Fruit fly (Drosophila melanogaster): ENCODE data around the gene Mst57Da.

Gene Mst57Da

DNA sequence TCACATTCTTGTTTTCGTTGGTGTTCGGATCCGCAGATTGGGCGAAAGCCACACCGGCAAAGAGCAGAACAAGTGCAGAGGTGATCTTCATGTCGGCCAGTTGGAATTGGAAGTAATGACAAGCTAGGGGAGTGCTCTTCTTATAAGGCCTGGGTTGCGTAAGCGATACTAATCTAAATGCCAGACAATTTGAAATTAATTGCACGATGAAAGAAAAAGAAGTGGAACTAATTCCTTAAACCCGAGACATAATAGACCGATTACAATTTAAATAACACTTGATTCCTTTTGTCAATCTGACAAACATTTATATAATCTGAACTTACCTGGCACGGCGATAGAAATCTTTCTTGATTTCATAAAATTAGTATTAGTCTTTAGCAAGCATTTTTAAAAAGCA, 885 bp downstream of the Mst57Da start, which contains the start of gene Mst57Db:
Gene Mst57Db (minus strand): TSS at position 101 of the 400 bp plus-strand sequence.
- TF ChIP-seq Snoo (tag; optimal IDR thresholded peaks at IDR 0.05) (no peak), CG8159 (tag; optimal IDR thresholded peaks at IDR 0.05) (no peak), Pif1A (GFP tag; optimal IDR thresholded peaks at IDR 0.05) (no peak), CG15710 (tag; optimal IDR thresholded peaks at IDR 0.05) (no peak), CG34367 (tag; optimal IDR thresholded peaks at IDR 0.05) (no peak), Pif1B (GFP tag; optimal IDR thresholded peaks at IDR 0.05) (no peak), gl (tag; optimal IDR thresholded peaks at IDR 0.05) (no peak), rn (GFP tag; IDR thresholded peaks at IDR 0.05) (no peak), CG4496 (GFP tag; IDR thresholded peaks at IDR 0.05) (no peak), fd96Ca (GFP tag; IDR thresholded peaks at IDR 0.05) (no peak), CG14655 (GFP tag; optimal IDR thresholded peaks at IDR 0.05) (no peak), CG17806 (tag; optimal IDR thresholded peaks at IDR 0.05) (no peak), CG12605 (GFP tag; IDR thresholded peaks at IDR 0.05) (no peak), CG32121 (GFP tag; IDR thresholded peaks at IDR 0.05) (no peak), CG13204 (GFP tag; optimal IDR thresholded peaks at IDR 0.05) (no peak), EcR (GFP tag; optimal IDR thresholded peaks at IDR 0.05) (no peak), D1 (tag; optimal IDR thresholded peaks at IDR 0.05) (no peak), CG8301 (tag; optimal IDR thresholded peaks at IDR 0.05) (no peak), Ets98B (GFP tag; IDR thresholded peaks at IDR 0.05) (no peak)

DNA sequence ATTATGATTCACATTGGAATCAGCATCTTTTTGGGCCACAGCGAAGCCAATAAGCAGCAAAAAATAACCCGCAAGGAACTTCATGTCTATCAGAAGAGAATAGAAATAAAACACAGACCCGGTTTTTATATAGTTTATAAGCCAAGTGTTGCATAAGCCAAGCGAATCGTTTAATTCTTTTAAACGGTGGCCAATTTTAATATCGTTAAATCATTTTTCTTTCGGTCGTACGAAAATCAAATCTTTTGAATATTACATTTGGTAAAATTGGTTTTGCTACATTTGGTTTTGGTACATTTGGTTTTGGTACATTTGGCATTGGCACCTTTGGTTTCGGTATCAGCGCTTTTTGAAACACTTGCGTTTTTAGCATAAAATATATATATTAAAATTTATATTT, 1.6 kb downstream of the Mst57Da start, which contains the start of gene Sfp96F:
Gene Sfp96F (minus strand): TSS at position 101 of the 400 bp plus-strand sequence.
- no peak for TF ChIP-seq CG13204 (GFP tag; optimal IDR thresholded peaks at IDR 0.05)
- TF ChIP-seq Ets98B (GFP tag; IDR thresholded peaks at IDR 0.05): no peak
- TF ChIP-seq Pif1A (GFP tag; optimal IDR thresholded peaks at IDR 0.05): no peak
- no peak for TF ChIP-seq CG10348 (GFP tag; IDR thresholded peaks at IDR 0.05)
- no peak for TF ChIP-seq CG12605 (GFP tag; IDR thresholded peaks at IDR 0.05)
- no peak for TF ChIP-seq D1 (tag; optimal IDR thresholded peaks at IDR 0.05)
- TF ChIP-seq EcR (GFP tag; optimal IDR thresholded peaks at IDR 0.05): no peak
- TF ChIP-seq CG4496 (GFP tag; IDR thresholded peaks at IDR 0.05): no peak
- TF ChIP-seq CG9948 (tag; optimal IDR thresholded peaks at IDR 0.05): no peak
- TF ChIP-seq CG8159 (tag; optimal IDR thresholded peaks at IDR 0.05): no peak
- TF ChIP-seq CG32121 (GFP tag; IDR thresholded peaks at IDR 0.05): no peak
- TF ChIP-seq CG34367 (tag; optimal IDR thresholded peaks at IDR 0.05): no peak
- TF ChIP-seq CG8301 (tag; optimal IDR thresholded peaks at IDR 0.05): no peak
- no peak for TF ChIP-seq CG17806 (tag; optimal IDR thresholded peaks at IDR 0.05)
- TF ChIP-seq fd96Ca (GFP tag; IDR thresholded peaks at IDR 0.05): no peak

DNA sequence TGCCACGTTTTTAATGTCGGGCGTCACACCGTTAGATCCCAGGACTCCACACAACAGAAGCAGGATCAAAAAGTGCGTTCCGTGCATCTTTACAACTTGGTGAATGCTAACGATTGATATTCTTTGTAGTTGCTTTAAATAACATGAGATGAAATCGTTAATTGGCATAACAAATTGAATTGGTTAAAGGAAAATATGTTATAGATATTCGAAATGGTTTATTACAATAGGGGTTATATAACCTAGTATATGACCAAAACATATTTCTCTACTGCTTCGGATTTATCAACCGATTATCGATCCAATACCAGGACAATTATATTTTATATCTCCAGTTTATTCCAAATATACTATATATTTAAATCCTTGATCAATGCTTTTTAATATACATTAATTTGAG, 2.1 kb downstream of the Mst57Da start, which contains the start of gene Mst57Dc:
Gene Mst57Dc (minus strand): TSS at position 101 of the 400 bp plus-strand sequence.
- TF ChIP-seq CG13204 (GFP tag; optimal IDR thresholded peaks at IDR 0.05) (no peak), CG12605 (GFP tag; IDR thresholded peaks at IDR 0.05) (no peak), Snoo (tag; optimal IDR thresholded peaks at IDR 0.05) (no peak), Pif1B (GFP tag; optimal IDR thresholded peaks at IDR 0.05) (no peak), CG17806 (tag; optimal IDR thresholded peaks at IDR 0.05) (no peak), CG8159 (tag; optimal IDR thresholded peaks at IDR 0.05) (no peak), D1 (tag; optimal IDR thresholded peaks at IDR 0.05) (no peak), EcR (GFP tag; optimal IDR thresholded peaks at IDR 0.05) (no peak), CG34367 (tag; optimal IDR thresholded peaks at IDR 0.05) (no peak), CG32121 (GFP tag; IDR thresholded peaks at IDR 0.05) (no peak), fd96Ca (GFP tag; IDR thresholded peaks at IDR 0.05) (no peak)

DNA sequence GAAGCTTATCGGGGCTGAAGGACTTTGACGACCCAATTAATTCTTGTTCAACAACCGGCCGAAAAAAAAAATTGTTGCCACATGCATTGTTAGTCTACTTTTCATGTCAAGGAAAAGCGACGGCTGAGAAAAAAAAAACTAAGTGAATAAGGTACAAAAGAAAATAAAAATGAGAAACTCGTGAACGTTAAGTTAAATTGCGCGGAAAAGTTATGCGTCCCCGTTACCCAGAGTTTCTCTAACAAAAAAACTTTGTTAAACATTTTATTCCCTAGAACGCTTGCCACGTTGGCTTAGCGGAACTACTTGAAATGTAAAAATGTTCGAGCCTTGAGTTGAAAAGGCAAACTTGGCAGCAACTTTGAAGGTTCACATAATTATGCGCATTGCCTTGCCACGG, 16.5 kb downstream of the Mst57Da start, which contains the start of gene CG14354:
Gene CG14354 (plus strand): TSS at position 301 of the 400 bp plus-strand sequence.
- TF ChIP-seq gl (tag; optimal IDR thresholded peaks at IDR 0.05): no peak
- TF ChIP-seq Snoo (tag; optimal IDR thresholded peaks at IDR 0.05): no peak
- no peak for TF ChIP-seq Ets98B (GFP tag; IDR thresholded peaks at IDR 0.05)
- TF ChIP-seq CG10348 (GFP tag; IDR thresholded peaks at IDR 0.05): no peak
- no peak for TF ChIP-seq Pif1B (GFP tag; optimal IDR thresholded peaks at IDR 0.05)
- TF ChIP-seq rn (GFP tag; IDR thresholded peaks at IDR 0.05): no peak
- no peak for TF ChIP-seq CG34367 (tag; optimal IDR thresholded peaks at IDR 0.05)
- TF ChIP-seq CG4496 (GFP tag; IDR thresholded peaks at IDR 0.05): no peak
- TF ChIP-seq Pif1A (GFP tag; optimal IDR thresholded peaks at IDR 0.05): no peak
- TF ChIP-seq fd96Ca (GFP tag; IDR thresholded peaks at IDR 0.05): no peak
- TF ChIP-seq CG13204 (GFP tag; optimal IDR thresholded peaks at IDR 0.05): no peak
- no peak for TF ChIP-seq CG8301 (tag; optimal IDR thresholded peaks at IDR 0.05)
- TF ChIP-seq CG17806 (tag; optimal IDR thresholded peaks at IDR 0.05): no peak
- TF ChIP-seq CG9948 (tag; optimal IDR thresholded peaks at IDR 0.05): no peak
- no peak for TF ChIP-seq D1 (tag; optimal IDR thresholded peaks at IDR 0.05)
- no peak for TF ChIP-seq EcR (GFP tag; optimal IDR thresholded peaks at IDR 0.05)
- TF ChIP-seq CG8159 (tag; optimal IDR thresholded peaks at IDR 0.05): no peak
- no peak for TF ChIP-seq CG32121 (GFP tag; IDR thresholded peaks at IDR 0.05)

DNA sequence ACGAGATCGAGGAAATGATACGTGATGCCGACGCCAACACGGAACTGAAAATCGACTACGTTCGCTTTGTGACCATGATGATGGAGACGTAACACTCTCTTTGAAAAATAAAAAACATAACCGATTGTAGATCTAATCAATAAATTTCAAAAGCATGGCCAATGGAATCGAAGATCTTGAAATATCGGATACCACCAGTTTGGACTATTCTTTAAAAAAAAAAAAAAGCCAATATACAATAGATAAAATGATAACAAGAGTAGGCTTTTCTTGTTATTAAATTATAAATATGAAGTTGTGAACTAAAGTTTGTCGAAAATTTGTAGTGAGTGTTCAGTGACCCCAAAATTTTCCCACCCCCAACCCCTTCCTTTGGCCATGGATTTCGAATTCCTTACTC, 20.1 kb downstream of the Mst57Da start, which contains the start of the genes Acam and CG17770:
Gene Acam (plus strand): TSS at position 301 of the 400 bp plus-strand sequence.
Gene CG17770 (plus strand): TSS at position 301 of the 400 bp plus-strand sequence.
- TF ChIP-seq CG32121 (GFP tag; IDR thresholded peaks at IDR 0.05) (no peak), rn (GFP tag; IDR thresholded peaks at IDR 0.05) (no peak), Pif1B (GFP tag; optimal IDR thresholded peaks at IDR 0.05) (no peak), CG17806 (tag; optimal IDR thresholded peaks at IDR 0.05) (no peak), CG8301 (tag; optimal IDR thresholded peaks at IDR 0.05) (no peak), Snoo (tag; optimal IDR thresholded peaks at IDR 0.05) (no peak), EcR (GFP tag; optimal IDR thresholded peaks at IDR 0.05) (no peak), CG14655 (GFP tag; optimal IDR thresholded peaks at IDR 0.05) (no peak), D1 (tag; optimal IDR thresholded peaks at IDR 0.05) (no peak), CG10348 (GFP tag; IDR thresholded peaks at IDR 0.05) (no peak)

DNA sequence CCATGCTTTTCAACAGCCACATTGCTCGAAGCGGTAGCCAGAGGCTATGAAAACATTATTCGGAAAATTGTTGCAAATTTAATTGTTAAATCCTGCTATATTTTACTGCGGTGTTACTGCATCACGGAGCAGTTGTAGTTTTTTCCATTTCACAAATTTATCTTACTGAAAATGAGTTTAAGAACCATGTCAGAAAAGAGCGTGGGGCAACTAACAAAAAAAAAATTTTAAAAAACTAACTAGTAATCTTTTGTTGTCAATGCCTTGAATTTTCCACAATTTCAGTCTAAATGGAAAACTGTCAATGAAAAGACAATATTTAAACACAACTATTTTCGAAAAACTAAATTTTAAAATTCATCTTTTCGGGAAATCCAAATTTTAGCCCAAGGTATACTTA, 20.9 kb downstream of the Mst57Da start, which contains the start of gene CG5024:
Gene CG5024 (plus strand): TSS at position 301 of the 400 bp plus-strand sequence.
- no peak for TF ChIP-seq Pif1A (GFP tag; optimal IDR thresholded peaks at IDR 0.05)
- no peak for TF ChIP-seq CG10348 (GFP tag; IDR thresholded peaks at IDR 0.05)
- TF ChIP-seq EcR (GFP tag; optimal IDR thresholded peaks at IDR 0.05): no peak
- TF ChIP-seq CG32121 (GFP tag; IDR thresholded peaks at IDR 0.05): no peak
- TF ChIP-seq fd96Ca (GFP tag; IDR thresholded peaks at IDR 0.05): no peak
- no peak for TF ChIP-seq CG9948 (tag; optimal IDR thresholded peaks at IDR 0.05)
- TF ChIP-seq CG12605 (GFP tag; IDR thresholded peaks at IDR 0.05): no peak
- no peak for TF ChIP-seq Pif1B (GFP tag; optimal IDR thresholded peaks at IDR 0.05)
- no peak for TF ChIP-seq CG34367 (tag; optimal IDR thresholded peaks at IDR 0.05)
- no peak for TF ChIP-seq rn (GFP tag; IDR thresholded peaks at IDR 0.05)
- TF ChIP-seq CG4496 (GFP tag; IDR thresholded peaks at IDR 0.05): no peak
- no peak for TF ChIP-seq gl (tag; optimal IDR thresholded peaks at IDR 0.05)
- TF ChIP-seq CG8159 (tag; optimal IDR thresholded peaks at IDR 0.05): no peak
- TF ChIP-seq CG17806 (tag; optimal IDR thresholded peaks at IDR 0.05): no peak
- no peak for TF ChIP-seq CG8301 (tag; optimal IDR thresholded peaks at IDR 0.05)
- no peak for TF ChIP-seq D1 (tag; optimal IDR thresholded peaks at IDR 0.05)
- no peak for TF ChIP-seq CG15710 (tag; optimal IDR thresholded peaks at IDR 0.05)
- no peak for TF ChIP-seq CG13204 (GFP tag; optimal IDR thresholded peaks at IDR 0.05)
- TF ChIP-seq Snoo (tag; optimal IDR thresholded peaks at IDR 0.05): no peak
